Fruit fly (Drosophila melanogaster) whole organism, embryonic: ENCODE data around the gene CG7611.

Experiments used
- Antp ChIP-seq: fragments of 200-800 bp; sonication (Bioruptor generic); optimal IDR thresholded peaks from 3 replicates; lab custom pipeline; 2016; ENCODE audit warnings: missing biosample characterization, missing genetic modification characterization
- Asciz ChIP-seq: fragments of 200-800 bp; sonication (Bioruptor generic); optimal IDR thresholded peaks from 2 replicates; lab custom pipeline; 2017; ENCODE audit warnings: missing biosample characterization, mild to moderate bottlenecking, missing genetic modification characterization, missing genetic modification reagents
- C15 ChIP-seq: fragments of 200-800 bp; sonication (Bioruptor generic); IDR thresholded peaks from 3 replicates; pipeline ENCODE4 v1.3.6; 2022; ENCODE audit warnings: missing biosample characterization, missing genetic modification characterization
- CG10979 ChIP-seq: fragments of 200-800 bp; sonication (Bioruptor generic); optimal IDR thresholded peaks from 2 replicates; lab custom pipeline; 2018; ENCODE audit warnings: missing biosample characterization, mild to moderate bottlenecking, missing genetic modification characterization, moderate library complexity
- CG11085 ChIP-seq: fragments of 200-800 bp; sonication (Bioruptor generic); IDR thresholded peaks from 2 replicates; pipeline ENCODE4 v1.3.6; 2022; ENCODE audit warnings: missing biosample characterization, missing genetic modification characterization
- CG11398 ChIP-seq: fragments of 200-800 bp; sonication (Bioruptor generic); optimal IDR thresholded peaks from 2 replicates; lab custom pipeline; 2016; ENCODE audit warnings: missing biosample characterization, missing genetic modification characterization
- CG12071 ChIP-seq: fragments of 200-800 bp; sonication (Bioruptor generic); optimal IDR thresholded peaks from 3 replicates; lab custom pipeline; 2018; ENCODE audit warnings: missing biosample characterization, mild to moderate bottlenecking, missing genetic modification characterization
- CG12769 ChIP-seq: fragments of 200-800 bp; sonication (Bioruptor generic); optimal IDR thresholded peaks from 2 replicates; lab custom pipeline; 2019; ENCODE audit warnings: missing biosample characterization, mild to moderate bottlenecking, missing genetic modification characterization, moderate library complexity
- CG14710 ChIP-seq: fragments of 200-800 bp; sonication (Bioruptor generic); optimal IDR thresholded peaks from 3 replicates; lab custom pipeline; 2019; ENCODE audit warnings: missing biosample characterization, mild to moderate bottlenecking, missing genetic modification characterization, moderate library complexity
- CG15269 ChIP-seq: fragments of 200-800 bp; sonication (Bioruptor generic); optimal IDR thresholded peaks from 2 replicates; lab custom pipeline; 2018; ENCODE audit warnings: missing biosample characterization, mild to moderate bottlenecking, missing genetic modification characterization, moderate library complexity
- CG15514 ChIP-seq: fragments of 200-800 bp; sonication (Bioruptor generic); optimal IDR thresholded peaks from 3 replicates; lab custom pipeline; 2017; ENCODE audit warnings: missing biosample characterization, missing genetic modification characterization, mild to moderate bottlenecking, moderate library complexity, missing genetic modification reagents
- CG18619 ChIP-seq: fragments of 200-800 bp; sonication (Bioruptor generic); optimal IDR thresholded peaks from 3 replicates; lab custom pipeline; 2017; ENCODE audit warnings: missing biosample characterization, mild to moderate bottlenecking, missing genetic modification characterization
- CG2120 ChIP-seq: fragments of 200-800 bp; sonication (Bioruptor generic); optimal IDR thresholded peaks from 3 replicates; lab custom pipeline; 2016; ENCODE audit warnings: missing biosample characterization, missing genetic modification characterization
- CG31388 ChIP-seq: fragments of 200-800 bp; sonication (Bioruptor generic); optimal IDR thresholded peaks from 2 replicates; lab custom pipeline; 2016; ENCODE audit warnings: missing biosample characterization, missing genetic modification characterization
- CG3726 ChIP-seq: fragments of 200-800 bp; sonication (Bioruptor generic); IDR thresholded peaks from 3 replicates; pipeline ENCODE4, ENCODE4 v1.3.6; 2022; ENCODE audit warnings: missing biosample characterization, missing genetic modification characterization
- CG4404 ChIP-seq: fragments of 200-800 bp; sonication (Bioruptor generic); IDR thresholded peaks from 2 replicates; pipeline ENCODE4 v1.3.6; 2022; ENCODE audit warnings: missing biosample characterization, missing genetic modification characterization
- CG6175 ChIP-seq: fragments of 200-800 bp; sonication (Bioruptor generic); IDR thresholded peaks from 3 replicates; pipeline ENCODE4 v1.3.6; 2022; ENCODE audit warnings: missing biosample characterization, missing genetic modification characterization
- CG7745 ChIP-seq: fragments of 200-800 bp; sonication (Bioruptor generic); optimal IDR thresholded peaks from 2 replicates; lab custom pipeline; 2018; ENCODE audit warnings: missing biosample characterization, mild to moderate bottlenecking, missing genetic modification characterization, moderate library complexity
- CG7928 ChIP-seq: fragments of 200-800 bp; sonication (Bioruptor generic); optimal IDR thresholded peaks from 2 replicates; lab custom pipeline; 2017; ENCODE audit warnings: missing biosample characterization, mild to moderate bottlenecking, missing genetic modification characterization
- CG8765 ChIP-seq: fragments of 200-800 bp; sonication (Bioruptor generic); IDR thresholded peaks from 2 replicates; pipeline ENCODE4 v1.3.6; 2022; ENCODE audit warnings: missing biosample characterization, missing genetic modification characterization
- CG9817 ChIP-seq: fragments of 200-800 bp; sonication (Bioruptor generic); optimal IDR thresholded peaks from 2 replicates; lab custom pipeline; 2018; ENCODE audit warnings: missing biosample characterization, mild to moderate bottlenecking, missing genetic modification characterization, moderate library complexity
- D19B ChIP-seq: fragments of 200-800 bp; sonication (Bioruptor generic); optimal IDR thresholded peaks from 2 replicates; lab custom pipeline; 2017; ENCODE audit warnings: missing biosample characterization, mild to moderate bottlenecking, missing genetic modification characterization
- Dip2 ChIP-seq: fragments of 200-800 bp; sonication (Bioruptor generic); IDR thresholded peaks from 2 replicates; pipeline ENCODE4 v1.3.6; 2022; ENCODE audit warnings: missing biosample characterization, missing genetic modification characterization
- Eip74EF ChIP-seq, 2 experiments: fragments of 200-800 bp in 1 of 2; fragments of >200 bp in 1 of 2; sonication (Bioruptor generic) in 1 of 2; optimal IDR thresholded peaks; 2 replicates each; lab custom pipeline; 2017 to 2019; ENCODE audit warnings: missing biosample characterization in 2 of 2, missing genetic modification characterization in 2 of 2, mild to moderate bottlenecking in 1 of 2, moderate library complexity in 1 of 2
- Ets65A ChIP-seq: fragments of 200-800 bp; sonication (Bioruptor generic); peaks from one replicate; lab custom pipeline; 2016; ENCODE audit warnings: missing biosample characterization, missing genetic modification characterization
- HLH54F ChIP-seq: fragments of 200-800 bp; sonication (Bioruptor generic); optimal IDR thresholded peaks from 3 replicates; lab custom pipeline; 2016; ENCODE audit warnings: missing biosample characterization, missing genetic modification characterization
- HLHmδ ChIP-seq: fragments of 200-800 bp; sonication (Bioruptor generic); optimal IDR thresholded peaks from 2 replicates; lab custom pipeline; 2018; ENCODE audit warnings: missing biosample characterization, mild to moderate bottlenecking, missing genetic modification characterization, moderate library complexity
- HmgZ ChIP-seq: fragments of 200-800 bp; sonication (Bioruptor generic); optimal IDR thresholded peaks from 2 replicates; lab custom pipeline; 2018; ENCODE audit warnings: missing biosample characterization, mild to moderate bottlenecking, missing genetic modification characterization
- Jarid2 ChIP-seq: fragments of 200-800 bp; sonication (Bioruptor generic); optimal IDR thresholded peaks from 3 replicates; lab custom pipeline; 2017; ENCODE audit warnings: mild to moderate bottlenecking, missing biosample characterization, missing genetic modification reagents, missing genetic modification characterization
- Mes4 ChIP-seq: fragments of 200-800 bp; sonication (Bioruptor generic); optimal IDR thresholded peaks from 2 replicates; lab custom pipeline; 2016; ENCODE audit warnings: missing biosample characterization, missing genetic modification characterization
- Myb ChIP-seq: fragments of 200-800 bp; sonication (Bioruptor generic); optimal IDR thresholded peaks from 2 replicates; lab custom pipeline; 2016; ENCODE audit warnings: missing biosample characterization, missing genetic modification characterization
- NC2β ChIP-seq: fragments of 200-800 bp; sonication (Bioruptor generic); optimal IDR thresholded peaks from 2 replicates; lab custom pipeline; 2016; ENCODE audit warnings: missing biosample characterization, missing genetic modification characterization
- Oaz ChIP-seq: fragments of 200-800 bp; sonication (Bioruptor generic); IDR thresholded peaks from 2 replicates; pipeline ENCODE4 v1.3.6; 2022; ENCODE audit warnings: missing biosample characterization, missing genetic modification characterization
- Ptx1 ChIP-seq: fragments of 200-800 bp; sonication (Bioruptor generic); IDR thresholded peaks from 2 replicates; pipeline ENCODE4 v1.3.6; 2022; ENCODE audit warnings: missing biosample characterization, missing genetic modification characterization
- al ChIP-seq: fragments of 200-800 bp; sonication (Bioruptor generic); IDR thresholded peaks from 2 replicates; pipeline ENCODE4 v1.3.6; 2022; ENCODE audit warnings: missing biosample characterization, missing genetic modification characterization
- cwo ChIP-seq: fragments of 200-800 bp; sonication (Bioruptor generic); optimal IDR thresholded peaks from 3 replicates; lab custom pipeline; 2017; ENCODE audit warnings: missing biosample characterization, missing genetic modification characterization, mild to moderate bottlenecking, moderate library complexity, missing genetic modification reagents
- dpn ChIP-seq, 2 experiments: fragments of 200-800 bp; sonication (Bioruptor generic); optimal IDR thresholded peaks; 3 replicates each; lab custom pipeline; 2016; ENCODE audit warnings: missing biosample characterization in 2 of 2, missing genetic modification characterization in 2 of 2
- en ChIP-seq: fragments of 200-800 bp; sonication (Bioruptor generic); optimal IDR thresholded peaks from 2 replicates; lab custom pipeline; 2016; ENCODE audit warnings: missing biosample characterization, missing genetic modification characterization
- eve ChIP-seq, 2 experiments: fragments of >200 bp; optimal IDR thresholded peaks; 2 replicates each; lab custom pipeline; 2017; ENCODE audit warnings: missing biosample characterization in 2 of 2, missing genetic modification characterization in 2 of 2
- gce ChIP-seq: fragments of 200-800 bp; sonication (Bioruptor generic); IDR thresholded peaks from 3 replicates; pipeline ENCODE4 v1.3.6; 2022; ENCODE audit warnings: missing biosample characterization, missing genetic modification characterization
- grau ChIP-seq: fragments of 200-800 bp; optimal IDR thresholded peaks from 3 replicates; lab custom pipeline; 2019; ENCODE audit warnings: missing biosample characterization, mild to moderate bottlenecking, missing genetic modification characterization, moderate library complexity
- grn ChIP-seq: fragments of 200-800 bp; sonication (Bioruptor generic); optimal IDR thresholded peaks from 3 replicates; lab custom pipeline; 2017; ENCODE audit warnings: missing biosample characterization, missing genetic modification characterization
- hb ChIP-seq: fragments of 200-800 bp; sonication (Bioruptor generic); IDR thresholded peaks from 3 replicates; pipeline ENCODE4 v1.3.6; 2022; ENCODE audit warnings: missing biosample characterization, missing genetic modification characterization; ENCODE audit not compliant: partially characterized antibody
- ken ChIP-seq: fragments of 200-800 bp; sonication (Bioruptor generic); IDR thresholded peaks from 3 replicates; pipeline ENCODE4 v1.3.6; 2022; ENCODE audit warnings: missing biosample characterization, missing genetic modification characterization
- lab ChIP-seq: fragments of 200-800 bp; sonication (Bioruptor generic); optimal IDR thresholded peaks from 3 replicates; lab custom pipeline; 2017; ENCODE audit warnings: missing biosample characterization, missing genetic modification characterization, mild to moderate bottlenecking, moderate library complexity, missing genetic modification reagents
- org-1 ChIP-seq: fragments of 200-800 bp; sonication (Bioruptor generic); optimal IDR thresholded peaks from 2 replicates; lab custom pipeline; 2017; ENCODE audit warnings: missing biosample characterization, missing genetic modification characterization
- otp ChIP-seq: fragments of 200-800 bp; sonication (Bioruptor generic); IDR thresholded peaks from 3 replicates; pipeline ENCODE4, ENCODE4 v1.3.6; 2022; ENCODE audit warnings: missing biosample characterization, missing genetic modification characterization
- pros ChIP-seq: fragments of 200-800 bp; sonication (Bioruptor generic); optimal IDR thresholded peaks from 3 replicates; lab custom pipeline; 2019; ENCODE audit warnings: missing biosample characterization, mild to moderate bottlenecking, missing genetic modification characterization, moderate library complexity
- rib ChIP-seq: fragments of 200-800 bp; sonication (Bioruptor generic); IDR thresholded peaks from 2 replicates; pipeline ENCODE4 v1.3.6; 2022; ENCODE audit warnings: missing biosample characterization, missing genetic modification characterization
- sob ChIP-seq: fragments of 200-800 bp; sonication (Bioruptor generic); IDR thresholded peaks from 2 replicates; pipeline ENCODE4 v1.3.6; 2022; ENCODE audit warnings: missing biosample characterization, missing genetic modification characterization
- sqz ChIP-seq: fragments of 200-800 bp; sonication (Bioruptor generic); optimal IDR thresholded peaks from 3 replicates; lab custom pipeline; 2018; ENCODE audit warnings: missing biosample characterization, mild to moderate bottlenecking, missing genetic modification characterization
- vvl ChIP-seq: fragments of 200-800 bp; sonication (Bioruptor generic); IDR thresholded peaks from 2 replicates; pipeline ENCODE4 v1.3.6; 2022; ENCODE audit warnings: missing biosample characterization, missing genetic modification characterization

The CG7611 gene

dm6 chr3L:21501928-21502327, 21.1 kb upstream of the CG7611 start (continued):
- peak in 1 of 2 experiments; percentile 12 for TF ChIP-seq Eip74EF (GFP tag; optimal IDR thresholded peaks at IDR 0.05; lab: Kevin White, UChicago)
- no peak for TF ChIP-seq dpn (GFP tag; optimal IDR thresholded peaks at IDR 0.05; lab: Kevin White, UChicago)
- peak; percentile 5 for TF ChIP-seq Asciz (GFP tag; lab: Kevin White, UChicago)
- TF ChIP-seq CG15514 (GFP tag; lab: Kevin White, UChicago), result peak; percentile 18
- peak; percentile 15 for TF ChIP-seq CG12769 (tag; lab: Kevin White, UChicago)
- TF ChIP-seq hb, result no peak
- peak; percentile 25 for TF ChIP-seq grau
- TF ChIP-seq Oaz (GFP tag; lab: Robert Waterston, UW), result no peak
- TF ChIP-seq Myb (GFP tag; lab: Kevin White, UChicago), result no peak
- peak; percentile 30 for TF ChIP-seq D19B (GFP tag; lab: Kevin White, UChicago)
- no peak for TF ChIP-seq CG7928 (GFP tag; lab: Kevin White, UChicago)
- TF ChIP-seq CG11085, result no peak
- TF ChIP-seq lab (GFP tag; lab: Kevin White, UChicago), result peak; percentile 53
- no peak for TF ChIP-seq CG11398 (GFP tag; lab: Kevin White, UChicago)
- TF ChIP-seq Mes4 (GFP tag; lab: Kevin White, UChicago), result no peak
- no peak for TF ChIP-seq HLH54F
- no peak for TF ChIP-seq Antp
- TF ChIP-seq CG18619 (GFP tag; lab: Kevin White, UChicago), result no peak
- peak; percentile 29 for TF ChIP-seq cwo (GFP tag; lab: Kevin White, UChicago)
- no peak for TF ChIP-seq CG14710 (tag; lab: Kevin White, UChicago)
- TF ChIP-seq al (GFP tag; lab: Robert Waterston, UW), result no peak
- TF ChIP-seq CG7745, result no peak
- TF ChIP-seq CG15269 (tag; lab: Kevin White, UChicago), result peak; percentile 12
- TF ChIP-seq Dip2 (GFP tag; lab: Robert Waterston, UW), result no peak
- no peak for TF ChIP-seq rib
- TF ChIP-seq Ets65A (GFP tag; lab: Kevin White, UChicago), result peak; percentile 11
- TF ChIP-seq pros (GFP tag; lab: Kevin White, UChicago), result no peak
- TF ChIP-seq grn (GFP tag; lab: Kevin White, UChicago), result peak; percentile 75
- no peak for TF ChIP-seq ken (GFP tag; lab: Robert Waterston, UW)
- peak; percentile 5 for TF ChIP-seq CG2120 (GFP tag; lab: Kevin White, UChicago)
- TF ChIP-seq Jarid2 (GFP tag; lab: Kevin White, UChicago), result no peak
- TF ChIP-seq CG9817 (tag; lab: Kevin White, UChicago), result no peak
- no peak for TF ChIP-seq C15 (GFP tag; lab: Robert Waterston, UW)
- TF ChIP-seq gce (GFP tag; lab: Robert Waterston, UW), result no peak
- TF ChIP-seq sqz (GFP tag; lab: Kevin White, UChicago), result no peak
- 0 out of 2 replicates have a peak, but pooled peaks have one; percentile 26 for TF ChIP-seq Ptx1
- no peak for TF ChIP-seq HLHmδ (GFP tag; lab: Kevin White, UChicago)
- TF ChIP-seq eve (GFP tag; optimal IDR thresholded peaks at IDR 0.05; lab: Kevin White, UChicago), result no peak
- no peak for TF ChIP-seq otp (GFP tag; lab: Robert Waterston, UW)
- no peak for TF ChIP-seq CG10979 (tag; lab: Kevin White, UChicago)
- TF ChIP-seq HmgZ, result peak; percentile 13
- no peak for TF ChIP-seq CG8765
- TF ChIP-seq CG4404 (GFP tag; lab: Robert Waterston, UW), result no peak
- peak; percentile 9; the same call in 1 of the 2 replicates for TF ChIP-seq sob
- no peak for TF ChIP-seq CG6175 (GFP tag; lab: Robert Waterston, UW)
- TF ChIP-seq CG31388, result no peak
- TF ChIP-seq en (GFP tag; lab: Kevin White, UChicago), result no peak
- TF ChIP-seq org-1 (GFP tag; lab: Kevin White, UChicago), result no peak
- TF ChIP-seq CG12071, result peak; percentile 3
- peak; percentile 62 for TF ChIP-seq vvl (GFP tag; lab: Robert Waterston, UW)
- TF ChIP-seq NC2β, result no peak
- no peak for TF ChIP-seq CG3726 (GFP tag; lab: Robert Waterston, UW)
